Fruit fly (Drosophila melanogaster): ENCODE results near the gene CG31800.

DNA sequence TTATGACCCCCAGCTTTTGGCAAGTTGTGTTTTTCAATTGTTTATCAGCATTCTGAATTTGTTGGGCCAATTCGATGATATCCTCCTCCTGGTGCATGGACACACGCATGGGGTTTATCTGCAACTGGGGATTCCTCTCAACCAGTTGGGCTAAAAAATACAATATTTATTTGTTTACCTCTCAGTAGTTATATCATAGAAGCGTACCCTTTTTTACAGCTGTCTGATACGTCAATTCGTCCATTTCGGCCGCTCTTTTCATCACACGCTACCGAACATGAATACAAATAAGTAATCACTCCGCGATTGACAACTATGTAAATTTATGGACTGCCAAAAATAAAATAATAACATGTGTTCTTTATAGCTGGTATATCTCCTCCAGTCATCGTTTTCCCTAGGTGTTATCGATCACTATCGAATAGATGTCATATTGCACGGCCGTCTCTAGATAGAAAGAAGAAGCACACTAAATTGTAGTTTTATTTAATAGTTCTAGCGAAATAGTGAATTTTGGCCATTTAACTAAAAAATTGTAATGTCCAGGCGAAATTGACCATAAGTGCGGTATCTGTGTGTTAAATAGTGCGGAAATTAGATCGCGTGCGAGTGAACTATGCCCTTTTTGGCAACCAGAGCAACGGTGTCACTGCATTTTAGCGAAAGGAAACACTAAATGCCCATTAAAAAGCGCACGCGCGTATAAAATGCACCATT lies at the start of gene CG31800, which contains the start of gene mib2:
- TF ChIP-seq Myc (optimal IDR thresholded peaks at IDR 0.05) (no peak), ttk (optimal IDR thresholded peaks at IDR 0.05) (no peak), psq (optimal IDR thresholded peaks at IDR 0.05) (no peak), h (optimal IDR thresholded peaks at IDR 0.05) (no peak)
